Fruit fly (Drosophila melanogaster): ENCODE data around the gene aay.
A peak's percentile ranks its signal among the peaks of the same experiment; 100 is the strongest.

Gene aay

DNA sequence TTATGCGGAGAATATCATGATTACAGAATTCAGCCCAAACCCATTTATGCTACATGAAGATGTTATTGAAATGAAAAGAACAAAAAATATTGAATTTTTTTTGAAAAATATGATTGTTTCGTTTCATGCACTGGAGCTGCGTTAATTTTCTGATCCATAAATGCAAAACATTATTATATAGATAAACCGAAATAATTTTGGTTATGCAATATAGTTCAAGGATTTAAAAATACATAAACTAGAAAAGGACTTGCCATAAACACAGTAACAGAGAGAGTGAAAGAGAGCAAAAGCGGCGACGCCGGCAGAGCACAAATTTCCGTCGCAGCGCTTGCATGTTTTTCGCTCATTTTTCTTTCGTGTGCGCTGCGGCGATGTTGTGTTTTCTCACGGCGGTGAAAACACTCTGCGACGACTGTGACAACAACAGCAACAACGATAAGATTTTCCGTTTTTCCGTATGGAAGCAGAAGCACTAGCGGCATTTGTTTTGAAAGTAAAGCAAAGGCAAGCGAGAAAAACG, 39.3 kb downstream of the aay start (continued):
- TF ChIP-seq CHES-1-like (GFP tag; optimal IDR thresholded peaks at IDR 0.05), result peak; percentile 69
- TF ChIP-seq peb (GFP tag; IDR thresholded peaks at IDR 0.05), result 0 out of 2 replicates have a peak, but pooled peaks have one; percentile 38
- TF ChIP-seq crc (GFP tag; optimal IDR thresholded peaks at IDR 0.05), result peak; percentile 63
- TF ChIP-seq cad (GFP tag; optimal IDR thresholded peaks at IDR 0.05), result no peak
- TF ChIP-seq CG4282 (GFP tag; optimal IDR thresholded peaks at IDR 0.05), result no peak
- peak; percentile 93 for TF ChIP-seq Drgx (GFP tag; IDR thresholded peaks at IDR 0.05)
- peak; percentile 78 for TF ChIP-seq CG14014 (GFP tag; IDR thresholded peaks at IDR 0.05)
- peak; percentile 84 to 92 for TF ChIP-seq bsh (GFP tag; optimal IDR thresholded peaks at IDR 0.05)
- peak; percentile 49 for TF ChIP-seq CG7271 (tag; optimal IDR thresholded peaks at IDR 0.05)
- 0 out of 3 replicates have a peak, but pooled peaks have one; percentile 8 for TF ChIP-seq mld (GFP tag; IDR thresholded peaks at IDR 0.05; ENCODE audit: partially characterized antibody)
- peak; percentile 64; the same call in 2 of the 3 replicates for TF ChIP-seq CG7357 (GFP tag; IDR thresholded peaks at IDR 0.05)
- peak; percentile 73 to 77 for TF ChIP-seq dpn (GFP tag; optimal IDR thresholded peaks at IDR 0.05)
- peak; percentile 97 for TF ChIP-seq gem (tag; optimal IDR thresholded peaks at IDR 0.05)
- TF ChIP-seq CG11085 (GFP tag; IDR thresholded peaks at IDR 0.05), result peak; percentile 45; the same call in 1 of the 2 replicates
- peak; percentile 65 for TF ChIP-seq ind (GFP tag; optimal IDR thresholded peaks at IDR 0.05)
- TF ChIP-seq CG17186 (GFP tag; optimal IDR thresholded peaks at IDR 0.05), result peak; percentile 63
- no peak for TF ChIP-seq CG11247 (GFP tag; IDR thresholded peaks at IDR 0.05)
- peak; percentile 91 for TF ChIP-seq Vsx1 (GFP tag; optimal IDR thresholded peaks at IDR 0.05)
- peak; percentile 4 for TF ChIP-seq Myb (GFP tag; optimal IDR thresholded peaks at IDR 0.05)
- peak; percentile 90 for TF ChIP-seq ATbp (GFP tag; optimal IDR thresholded peaks at IDR 0.05)
- peak; percentile 79 for TF ChIP-seq CG17328 (GFP tag; IDR thresholded peaks at IDR 0.05)
- TF ChIP-seq CG1832 (GFP tag; optimal IDR thresholded peaks at IDR 0.05), result no peak
- TF ChIP-seq sob (GFP tag; IDR thresholded peaks at IDR 0.05), result peak; percentile 74
- no peak for TF ChIP-seq klu (GFP tag; IDR thresholded peaks at IDR 0.05)
- peak; percentile 96 for TF ChIP-seq CG2712 (tag; optimal IDR thresholded peaks at IDR 0.05)
- TF ChIP-seq grau (tag; optimal IDR thresholded peaks at IDR 0.05), result peak; percentile 92
- no peak for TF ChIP-seq GATAe (GFP tag; conservative IDR thresholded peaks at IDR 0.05)
- TF ChIP-seq CG13123 (GFP tag; optimal IDR thresholded peaks at IDR 0.05), result peak; percentile 61
- TF ChIP-seq NC2α (GFP tag; optimal IDR thresholded peaks at IDR 0.05), result peak; percentile 68
- peak; percentile 76 for TF ChIP-seq fd3F (GFP tag; optimal IDR thresholded peaks at IDR 0.05)
- peak; percentile 60 for TF ChIP-seq CG30431 (GFP tag; optimal IDR thresholded peaks at IDR 0.05)
- TF ChIP-seq CkIIα-i1 (GFP tag; IDR thresholded peaks at IDR 0.05), result no peak
- peak; percentile 75 for TF ChIP-seq CG8290 (GFP tag; optimal IDR thresholded peaks at IDR 0.05)
- peak; percentile 54 to 77 for TF ChIP-seq CG8290 (tag; optimal IDR thresholded peaks at IDR 0.05)
- TF ChIP-seq Taf1 (GFP tag; IDR thresholded peaks at IDR 0.05), result no peak
- peak; percentile 64 for TF ChIP-seq CG6654 (GFP tag; optimal IDR thresholded peaks at IDR 0.05)
- peak; percentile 79 for TF ChIP-seq CG9817 (tag; optimal IDR thresholded peaks at IDR 0.05)
- peak; percentile 69 for TF ChIP-seq Rx (GFP tag; IDR thresholded peaks at IDR 0.05)
- TF ChIP-seq B-H2 (GFP tag; optimal IDR thresholded peaks at IDR 0.05), result peak; percentile 57
- peak; percentile 45 for TF ChIP-seq mirr (GFP tag; optimal IDR thresholded peaks at IDR 0.05)
- peak; percentile 88 for TF ChIP-seq HmgZ (tag; optimal IDR thresholded peaks at IDR 0.05)
- TF ChIP-seq NK7.1 (GFP tag; optimal IDR thresholded peaks at IDR 0.05), result peak; percentile 59
- peak; percentile 70 for TF ChIP-seq zen (tag; optimal IDR thresholded peaks at IDR 0.05)
- TF ChIP-seq her (GFP tag; optimal IDR thresholded peaks at IDR 0.05), result peak; percentile 74
- TF ChIP-seq gro (GFP tag; optimal IDR thresholded peaks at IDR 0.05), result peak; percentile 76
- peak; percentile 70 for TF ChIP-seq slbo (GFP tag; IDR thresholded peaks at IDR 0.05)
- peak; percentile 75 for TF ChIP-seq pros (GFP tag; optimal IDR thresholded peaks at IDR 0.05)
- TF ChIP-seq CG16813 (GFP tag; IDR thresholded peaks at IDR 0.05; ENCODE audit: partially characterized antibody), result no peak
- 0 out of 2 replicates have a peak, but pooled peaks have one; percentile 37 for TF ChIP-seq cas (GFP tag; IDR thresholded peaks at IDR 0.05)
- peak; percentile 58; the same call in 1 of the 3 replicates for TF ChIP-seq H15 (GFP tag; IDR thresholded peaks at IDR 0.05)
- TF ChIP-seq CG1603 (tag; optimal IDR thresholded peaks at IDR 0.05), result peak; percentile 80

Measured in whole organism, embryonic.